Worm (Caenorhabditis elegans) whole organism, mixed stage, embryonic: ENCODE data around the gene F07F6.7.

Source experiments
- blmp-1 ChIP-seq: fragments of 150-350 bp; optimal IDR thresholded peaks from 2 replicates; lab custom pipeline; 2014; ENCODE audit warnings: missing biosample characterization, missing genetic modification characterization
- lsy-2 ChIP-seq: fragments of 150-350 bp; optimal IDR thresholded peaks from 2 replicates; lab custom pipeline; 2014; ENCODE audit warnings: missing biosample characterization, missing genetic modification characterization
- nhr-12 ChIP-seq: fragments of 150-350 bp; optimal IDR thresholded peaks from 2 replicates; lab custom pipeline; 2014; ENCODE audit warnings: missing biosample characterization, missing genetic modification characterization
- nhr-237 ChIP-seq: fragments of 150-350 bp; optimal IDR thresholded peaks from 2 replicates; lab custom pipeline; 2014; ENCODE audit warnings: missing biosample characterization, missing genetic modification characterization
- pha-4 ChIP-seq: fragments of 150-350 bp; optimal IDR thresholded peaks from 2 replicates; lab custom pipeline; 2018; ENCODE audit warnings: missing biosample characterization, missing genetic modification reagents, missing genetic modification characterization
- ztf-11 ChIP-seq: fragments of 150-350 bp; optimal IDR thresholded peaks from 2 replicates; lab custom pipeline; 2014; ENCODE audit warnings: missing biosample characterization, missing genetic modification characterization

DNA sequence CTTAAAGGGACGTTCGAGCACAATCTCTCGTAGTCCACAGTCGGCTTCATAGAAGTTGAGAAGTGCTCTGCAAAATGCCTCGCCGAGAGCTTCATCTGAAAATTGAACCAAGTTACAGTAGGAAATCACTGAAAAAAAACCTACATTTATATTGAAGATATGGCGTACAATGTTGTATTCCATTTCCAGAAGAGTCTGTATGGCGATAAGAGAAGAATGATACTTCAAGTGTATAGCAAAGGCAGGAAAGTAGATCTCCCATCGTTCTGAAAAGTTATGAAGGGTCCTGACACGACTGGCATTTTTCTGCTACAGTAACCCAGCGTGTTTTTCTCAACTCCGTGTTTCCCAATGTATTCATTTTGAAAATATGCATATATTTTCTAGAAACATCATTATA lies 39.4 kb downstream of the F07F6.7 start:
- TF ChIP-seq nhr-237 (tag; lab: Kevin White, UChicago) = no peak
- TF ChIP-seq pha-4 (tag; lab: Kevin White, UChicago) = no peak
- no peak for TF ChIP-seq ztf-11 (tag; lab: Kevin White, UChicago)
- TF ChIP-seq blmp-1 (tag; lab: Kevin White, UChicago) = no peak
- no peak for TF ChIP-seq lsy-2
- TF ChIP-seq nhr-12 (tag; lab: Kevin White, UChicago) = no peak
